Fruit fly (Drosophila melanogaster) whole organism, embryonic: ENCODE measurements around the gene CG1231.

ENCODE experiments used
- CG11085 ChIP-seq: fragments of 200-800 bp; sonication (Bioruptor generic); IDR thresholded peaks from 2 replicates; pipeline ENCODE4 v1.3.6; 2022; ENCODE audit warnings: missing biosample characterization, missing genetic modification characterization
- CG11456 ChIP-seq: fragments of 200-800 bp; sonication (Bioruptor generic); IDR thresholded peaks from 3 replicates; pipeline ENCODE4 v1.3.6; 2022; ENCODE audit warnings: missing biosample characterization, missing genetic modification characterization
- CG11695 ChIP-seq: fragments of 200-800 bp; sonication (Bioruptor generic); IDR thresholded peaks from 3 replicates; pipeline ENCODE4 v1.3.6; 2022; ENCODE audit warnings: missing biosample characterization, missing genetic modification characterization
- CG12769 ChIP-seq: fragments of 200-800 bp; sonication (Bioruptor generic); optimal IDR thresholded peaks from 2 replicates; lab custom pipeline; 2019; ENCODE audit warnings: missing biosample characterization, mild to moderate bottlenecking, missing genetic modification characterization, moderate library complexity
- CG14860 ChIP-seq: fragments of 200-800 bp; sonication (Bioruptor generic); IDR thresholded peaks from 3 replicates; pipeline ENCODE4 v1.3.6; 2022; ENCODE audit warnings: missing biosample characterization, missing genetic modification characterization; ENCODE audit not compliant: partially characterized antibody
- CG1529 ChIP-seq: fragments of 200-800 bp; sonication (Bioruptor generic); optimal IDR thresholded peaks from 3 replicates; lab custom pipeline; 2018; ENCODE audit warnings: missing biosample characterization, missing genetic modification characterization
- CG16779 ChIP-seq: fragments of 200-800 bp; sonication (Bioruptor generic); IDR thresholded peaks from 2 replicates; pipeline ENCODE4 v1.3.6; 2022; ENCODE audit warnings: missing biosample characterization, missing genetic modification characterization
- CG16815 ChIP-seq: fragments of 200-800 bp; sonication (Bioruptor generic); optimal IDR thresholded peaks from 3 replicates; lab custom pipeline; 2017; ENCODE audit warnings: missing biosample characterization, mild to moderate bottlenecking, missing genetic modification characterization
- CG16863 ChIP-seq: fragments of 200-800 bp; sonication (Bioruptor generic); optimal IDR thresholded peaks from 3 replicates; lab custom pipeline; 2016; ENCODE audit warnings: missing biosample characterization, missing genetic modification characterization
- CG17912 ChIP-seq: fragments of 200-800 bp; sonication (Bioruptor generic); optimal IDR thresholded peaks from 2 replicates; lab custom pipeline; 2018; ENCODE audit warnings: missing biosample characterization, mild to moderate bottlenecking, missing genetic modification characterization
- CG3163 ChIP-seq: fragments of 200-800 bp; sonication (Bioruptor generic); optimal IDR thresholded peaks from 3 replicates; lab custom pipeline; 2016; ENCODE audit warnings: missing biosample characterization, missing genetic modification characterization
- CG34376 ChIP-seq: fragments of 200-800 bp; sonication (Bioruptor generic); optimal IDR thresholded peaks from 2 replicates; lab custom pipeline; 2018; ENCODE audit warnings: missing biosample characterization, mild to moderate bottlenecking, missing genetic modification characterization
- CG4404 ChIP-seq: fragments of 200-800 bp; sonication (Bioruptor generic); IDR thresholded peaks from 2 replicates; pipeline ENCODE4 v1.3.6; 2022; ENCODE audit warnings: missing biosample characterization, missing genetic modification characterization
- CG4820 ChIP-seq: fragments of 200-800 bp; sonication (Bioruptor generic); optimal IDR thresholded peaks from 3 replicates; lab custom pipeline; 2016; ENCODE audit warnings: missing biosample characterization, missing genetic modification characterization
- CG6813 ChIP-seq: fragments of 200-800 bp; sonication (Bioruptor generic); optimal IDR thresholded peaks from 2 replicates; lab custom pipeline; 2017; ENCODE audit warnings: missing biosample characterization, missing genetic modification characterization, mild to moderate bottlenecking, moderate library complexity, missing genetic modification reagents
- CG7556 ChIP-seq: fragments of 200-800 bp; sonication (Bioruptor generic); optimal IDR thresholded peaks from 2 replicates; lab custom pipeline; 2017; ENCODE audit warnings: missing biosample characterization, mild to moderate bottlenecking, missing genetic modification characterization
- CG7745 ChIP-seq: fragments of 200-800 bp; sonication (Bioruptor generic); optimal IDR thresholded peaks from 2 replicates; lab custom pipeline; 2018; ENCODE audit warnings: missing biosample characterization, mild to moderate bottlenecking, missing genetic modification characterization, moderate library complexity
- CG7786 ChIP-seq: fragments of 200-800 bp; sonication (Bioruptor generic); optimal IDR thresholded peaks from 2 replicates; lab custom pipeline; 2016; ENCODE audit warnings: missing biosample characterization, missing genetic modification characterization
- CG8388 ChIP-seq: fragments of 200-800 bp; sonication (Bioruptor generic); optimal IDR thresholded peaks from 2 replicates; lab custom pipeline; 2019; ENCODE audit warnings: missing biosample characterization, mild to moderate bottlenecking, missing genetic modification characterization, moderate library complexity
- CG9727 ChIP-seq: fragments of 200-800 bp; sonication (Bioruptor generic); optimal IDR thresholded peaks from 3 replicates; lab custom pipeline; 2017; ENCODE audit warnings: missing biosample characterization, mild to moderate bottlenecking, missing genetic modification characterization
- CG9876 ChIP-seq: fragments of 200-800 bp; sonication (Bioruptor generic); optimal IDR thresholded peaks from 2 replicates; lab custom pipeline; 2016; ENCODE audit warnings: missing biosample characterization, missing genetic modification characterization
- Hsf ChIP-seq: fragments of 200-800 bp; sonication (Bioruptor generic); optimal IDR thresholded peaks from 3 replicates; lab custom pipeline; 2016; ENCODE audit warnings: missing biosample characterization, missing genetic modification characterization
- Mad ChIP-seq: fragments of 200-800 bp; sonication (Bioruptor generic); optimal IDR thresholded peaks from 2 replicates; lab custom pipeline; 2016; ENCODE audit warnings: missing biosample characterization, missing genetic modification characterization
- Mrtf ChIP-seq: fragments of 200-800 bp; sonication (Bioruptor generic); IDR thresholded peaks from 3 replicates; pipeline ENCODE4 v1.3.6; 2022; ENCODE audit warnings: missing biosample characterization, missing genetic modification characterization
- Optix ChIP-seq: fragments of 200-800 bp; sonication (Bioruptor generic); IDR thresholded peaks from 3 replicates; pipeline ENCODE4 v1.3.6; 2022; ENCODE audit warnings: missing biosample characterization, missing genetic modification characterization
- Xrp1 ChIP-seq: fragments of 200-800 bp; sonication (Bioruptor generic); IDR thresholded peaks from 2 replicates; pipeline ENCODE4 v1.3.6; 2022; ENCODE audit warnings: missing biosample characterization, missing genetic modification characterization
- ash1 ChIP-seq: fragments of 200-800 bp; sonication (Bioruptor generic); optimal IDR thresholded peaks from 2 replicates; lab custom pipeline; 2018; ENCODE audit warnings: missing biosample characterization, mild to moderate bottlenecking, missing genetic modification characterization
- ato ChIP-seq: fragments of 200-800 bp; sonication (Bioruptor generic); IDR thresholded peaks from 2 replicates; pipeline ENCODE4 v1.3.6; 2022; ENCODE audit warnings: missing biosample characterization, missing genetic modification characterization; ENCODE audit not compliant: partially characterized antibody
- bbx ChIP-seq: fragments of 200-800 bp; sonication (Bioruptor generic); IDR thresholded peaks from 2 replicates; pipeline ENCODE4 v1.3.6; 2022; ENCODE audit warnings: missing biosample characterization, missing genetic modification characterization; ENCODE audit not compliant: partially characterized antibody
- cas ChIP-seq: fragments of 200-800 bp; sonication (Bioruptor generic); IDR thresholded peaks from 2 replicates; pipeline ENCODE4 v1.3.6; 2022; ENCODE audit warnings: missing biosample characterization, missing genetic modification characterization
- corto ChIP-seq: fragments of 200-800 bp; sonication (Bioruptor generic); optimal IDR thresholded peaks from 2 replicates; lab custom pipeline; 2016; ENCODE audit warnings: missing biosample characterization, mild to moderate bottlenecking, missing genetic modification characterization, moderate library complexity
- dimm ChIP-seq: fragments of 200-800 bp; sonication (Bioruptor generic); IDR thresholded peaks from 2 replicates; pipeline ENCODE4 v1.3.6; 2022; ENCODE audit warnings: missing biosample characterization, missing genetic modification characterization
- dmrt11E ChIP-seq: fragments of 200-800 bp; sonication (Bioruptor generic); optimal IDR thresholded peaks from 3 replicates; lab custom pipeline; 2018; ENCODE audit warnings: missing biosample characterization, mild to moderate bottlenecking, missing genetic modification characterization, moderate library complexity
- gcm ChIP-seq: fragments of 200-800 bp; sonication (Bioruptor generic); optimal IDR thresholded peaks from 2 replicates; lab custom pipeline; 2019; ENCODE audit warnings: missing biosample characterization, mild to moderate bottlenecking, missing genetic modification characterization, moderate library complexity
- kay ChIP-seq: fragments of 200-800 bp; sonication (Bioruptor generic); optimal IDR thresholded peaks from 2 replicates; lab custom pipeline; 2016; ENCODE audit warnings: missing biosample characterization, missing genetic modification characterization
- lmd ChIP-seq: fragments of 200-800 bp; sonication (Bioruptor generic); IDR thresholded peaks from 2 replicates; pipeline ENCODE4 v1.3.6; 2022; ENCODE audit warnings: missing biosample characterization, missing genetic modification characterization
- nom ChIP-seq: fragments of 200-800 bp; sonication (Bioruptor generic); optimal IDR thresholded peaks from 2 replicates; lab custom pipeline; 2017; ENCODE audit warnings: missing biosample characterization, missing genetic modification characterization, mild to moderate bottlenecking, moderate library complexity, missing genetic modification reagents
- pfk ChIP-seq: fragments of 200-800 bp; sonication (Bioruptor generic); optimal IDR thresholded peaks from 2 replicates; lab custom pipeline; 2018; ENCODE audit warnings: missing biosample characterization, mild to moderate bottlenecking, missing genetic modification characterization, moderate library complexity
- pros ChIP-seq: fragments of 200-800 bp; sonication (Bioruptor generic); optimal IDR thresholded peaks from 3 replicates; lab custom pipeline; 2019; ENCODE audit warnings: missing biosample characterization, mild to moderate bottlenecking, missing genetic modification characterization, moderate library complexity
- sc ChIP-seq, 3 experiments: fragments of >200 bp in 2 of 3; fragments of 200-800 bp in 1 of 3; sonication (Bioruptor generic) in 1 of 3; optimal IDR thresholded peaks; 2 replicates in 2 of 3; 3 replicates in 1 of 3; lab custom pipeline; 2017; ENCODE audit warnings: mild to moderate bottlenecking in 1 of 3, missing biosample characterization in 1 of 3, missing genetic modification characterization in 1 of 3, missing genetic modification reagents in 1 of 3
- shn ChIP-seq: fragments of 200-800 bp; sonication (Bioruptor generic); optimal IDR thresholded peaks from 3 replicates; lab custom pipeline; 2016; ENCODE audit warnings: missing biosample characterization, missing genetic modification characterization
- stc ChIP-seq: fragments of 200-800 bp; sonication (Bioruptor generic); IDR thresholded peaks from 2 replicates; pipeline ENCODE4 v1.3.6; 2022; ENCODE audit warnings: missing biosample characterization, missing genetic modification characterization
- stwl ChIP-seq: fragments of 200-800 bp; sonication (Bioruptor generic); optimal IDR thresholded peaks from 3 replicates; lab custom pipeline; 2018; ENCODE audit warnings: missing biosample characterization, mild to moderate bottlenecking, missing genetic modification characterization, moderate library complexity
- tna ChIP-seq: fragments of 200-800 bp; sonication (Bioruptor generic); IDR thresholded peaks from 2 replicates; pipeline ENCODE4 v1.3.6; 2022; ENCODE audit warnings: missing biosample characterization, missing genetic modification characterization; ENCODE audit not compliant: partially characterized antibody
- ttk ChIP-seq: fragments of 200-800 bp; sonication (Bioruptor generic); IDR thresholded peaks from 2 replicates; pipeline ENCODE4 v2.1.2; 2022; ENCODE audit warnings: missing biosample characterization, missing genetic modification characterization
- tx ChIP-seq: fragments of 200-800 bp; sonication (Bioruptor generic); optimal IDR thresholded peaks from 2 replicates; lab custom pipeline; 2016; ENCODE audit warnings: missing biosample characterization, missing genetic modification characterization
- unc-4 ChIP-seq: fragments of 200-800 bp; sonication (Bioruptor generic); IDR thresholded peaks from 2 replicates; pipeline ENCODE4 v1.3.6; 2022; ENCODE audit warnings: missing biosample characterization, missing genetic modification characterization; ENCODE audit not compliant: partially characterized antibody
- zf30C ChIP-seq: fragments of 200-800 bp; sonication (Bioruptor generic); optimal IDR thresholded peaks from 3 replicates; lab custom pipeline; 2018; ENCODE audit warnings: missing biosample characterization, mild to moderate bottlenecking, missing genetic modification characterization

CG1231 gene

dm6 chr3L:377222-378071 is 21.2 kb downstream of the CG1231 start (continued):
- TF ChIP-seq pfk (GFP tag; lab: Kevin White, UChicago): peak; percentile 28
- TF ChIP-seq corto (GFP tag; lab: Kevin White, UChicago): no peak
- peak; percentile 27; the same call in 1 of the 2 replicates for TF ChIP-seq cas (GFP tag; lab: Robert Waterston, UW)
- no peak for TF ChIP-seq sc (optimal IDR thresholded peaks at IDR 0.05; lab: Kevin White, UChicago)
- peak; percentile 88 for TF ChIP-seq sc (GFP tag; optimal IDR thresholded peaks at IDR 0.05; lab: Kevin White, UChicago)
- TF ChIP-seq CG11085 (GFP tag; lab: Robert Waterston, UW): peak; percentile 69
- TF ChIP-seq CG7556 (GFP tag; lab: Kevin White, UChicago): peak; percentile 98
- peak; percentile 65 for TF ChIP-seq CG4404 (GFP tag; lab: Robert Waterston, UW)
- no peak for TF ChIP-seq CG16779
- TF ChIP-seq CG4820 (GFP tag; lab: Kevin White, UChicago): peak; percentile 79
- TF ChIP-seq Mad (GFP tag; lab: Kevin White, UChicago): peak; percentile 8
- TF ChIP-seq ash1 (GFP tag; lab: Kevin White, UChicago): no peak
- no peak for TF ChIP-seq CG7786 (GFP tag; lab: Kevin White, UChicago)
- TF ChIP-seq stwl (tag; lab: Kevin White, UChicago): no peak
- TF ChIP-seq Xrp1 (GFP tag; lab: Robert Waterston, UW): peak; percentile 88
- TF ChIP-seq lmd (GFP tag; lab: Robert Waterston, UW): peak; percentile 77
- peak; percentile 46 for TF ChIP-seq Hsf (GFP tag; lab: Kevin White, UChicago)
- TF ChIP-seq CG11456 (GFP tag; lab: Robert Waterston, UW): 0 out of 3 replicates have a peak, but pooled peaks have one; percentile 51
- no peak for TF ChIP-seq nom (GFP tag; lab: Kevin White, UChicago)
- 0 out of 2 replicates have a peak, but pooled peaks have one; percentile 34 for TF ChIP-seq bbx (GFP tag; lab: Robert Waterston, UW)
- peak; percentile 92 for TF ChIP-seq CG8388
- TF ChIP-seq shn: no peak
- peak; percentile 89 for TF ChIP-seq CG1529 (GFP tag; lab: Kevin White, UChicago)
- peak; percentile 88 for TF ChIP-seq CG16815 (GFP tag; lab: Kevin White, UChicago)
- TF ChIP-seq Optix (GFP tag; lab: Robert Waterston, UW): no peak
- TF ChIP-seq dimm (GFP tag; lab: Robert Waterston, UW): 0 out of 2 replicates have a peak, but pooled peaks have one; percentile 26
- TF ChIP-seq zf30C (GFP tag; lab: Kevin White, UChicago): no peak
- peak; percentile 94 for TF ChIP-seq CG34376 (GFP tag; lab: Kevin White, UChicago)
- peak; percentile 78 for TF ChIP-seq stc (GFP tag; lab: Robert Waterston, UW)
- TF ChIP-seq CG3163 (GFP tag; lab: Kevin White, UChicago): no peak

- peak; percentile 64 for TF ChIP-seq CG14860 (GFP tag; lab: Robert Waterston, UW)
- TF ChIP-seq tna (GFP tag; lab: Robert Waterston, UW): peak; percentile 63; the same call in 1 of the 2 replicates
- no peak for TF ChIP-seq Mrtf (GFP tag; lab: Robert Waterston, UW)
- TF ChIP-seq kay: no peak
- TF ChIP-seq CG11695 (GFP tag; lab: Robert Waterston, UW): no peak
- TF ChIP-seq CG17912 (GFP tag; lab: Kevin White, UChicago): no peak
- peak; percentile 57 for TF ChIP-seq CG12769 (tag; lab: Kevin White, UChicago)
- TF ChIP-seq CG6813 (GFP tag; lab: Kevin White, UChicago): no peak
- no peak for TF ChIP-seq CG9876 (GFP tag; lab: Kevin White, UChicago)
- 0 out of 2 replicates have a peak, but pooled peaks have one; percentile 30 for TF ChIP-seq ato (GFP tag; lab: Robert Waterston, UW)
- TF ChIP-seq ttk (GFP tag; lab: Robert Waterston, UW): peak; percentile 32; the same call in 1 of the 2 replicates
- no peak for TF ChIP-seq CG16863
- no peak for TF ChIP-seq tx (GFP tag; lab: Kevin White, UChicago)
- TF ChIP-seq unc-4 (GFP tag; lab: Robert Waterston, UW): peak; percentile 31; the same call in 1 of the 2 replicates
- no peak for TF ChIP-seq dmrt11E (tag; lab: Kevin White, UChicago)
- TF ChIP-seq CG7745 (tag; lab: Kevin White, UChicago): no peak
- no peak for TF ChIP-seq CG9727 (GFP tag; lab: Kevin White, UChicago)
- no peak for TF ChIP-seq gcm (GFP tag; lab: Kevin White, UChicago)
- TF ChIP-seq pros (GFP tag; lab: Kevin White, UChicago): no peak
Observed at dm6 chr3L:378072-378423, 21.8 kb downstream of the CG1231 start.
